Fruit fly (Drosophila melanogaster): ENCODE results near the gene CG15357.

- TF ChIP-seq Myc (optimal IDR thresholded peaks at IDR 0.05) (no peak), ttk (optimal IDR thresholded peaks at IDR 0.05) (no peak), insv (optimal IDR thresholded peaks at IDR 0.05) (no peak), h (optimal IDR thresholded peaks at IDR 0.05) (no peak), psq (optimal IDR thresholded peaks at IDR 0.05) (no peak), Sin3A (optimal IDR thresholded peaks at IDR 0.05) (no peak)
Measured at dm6 chr2L:1954541-1954940, 9.0 kb upstream of the CG15357 start.

All from Kc167 (cell line).